Worm (Caenorhabditis elegans): ENCODE results near the gene dlc-5.

- TF ChIP-seq flt-1 (GFP tag; IDR thresholded peaks at IDR 0.05) = no peak
- TF ChIP-seq med-1 (GFP tag; optimal IDR thresholded peaks at IDR 0.05; ENCODE audit: insufficient read depth) = no peak
- TF ChIP-seq ztf-29 (GFP tag; IDR thresholded peaks at IDR 0.05) = no peak
- no peak for TF ChIP-seq T22C8.4 (GFP tag; IDR thresholded peaks at IDR 0.05)
- TF ChIP-seq cog-1 (tag; optimal IDR thresholded peaks at IDR 0.05) = no peak
- no peak for TF ChIP-seq ztf-23 (GFP tag; IDR thresholded peaks at IDR 0.05)
- no peak for TF ChIP-seq ref-1 (GFP tag; conservative IDR thresholded peaks at IDR 0.05)
- no peak for TF ChIP-seq klf-2 (GFP tag; conservative IDR thresholded peaks at IDR 0.05)
Measured at ce11 chrIV:6402386-6402905, 35.6 kb upstream of the dlc-5 start, which contains the start of gene sfrp-1.

Measured in whole organism, midembryonic.